Fruit fly (Drosophila melanogaster) whole organism, embryonic: ENCODE measurements around the gene Mettl2.

ENCODE experiments used
- Abd-B ChIP-seq: fragments of 200-800 bp; sonication (Bioruptor generic); optimal IDR thresholded peaks from 2 replicates; lab custom pipeline; 2018; ENCODE audit warnings: missing biosample characterization, mild to moderate bottlenecking, missing genetic modification characterization, moderate library complexity
- Asciz ChIP-seq: fragments of 200-800 bp; sonication (Bioruptor generic); optimal IDR thresholded peaks from 2 replicates; lab custom pipeline; 2017; ENCODE audit warnings: missing biosample characterization, mild to moderate bottlenecking, missing genetic modification characterization, missing genetic modification reagents
- Atf6 ChIP-seq: fragments of 200-800 bp; sonication (Bioruptor generic); IDR thresholded peaks from 2 replicates; pipeline ENCODE4 v1.3.6; 2022; ENCODE audit warnings: missing biosample characterization, missing genetic modification characterization
- BtbVII ChIP-seq: fragments of 200-800 bp; sonication (Bioruptor generic); optimal IDR thresholded peaks from 3 replicates; lab custom pipeline; 2017; ENCODE audit warnings: missing biosample characterization, mild to moderate bottlenecking, missing genetic modification characterization
- CG11247 ChIP-seq: fragments of 200-800 bp; sonication (Bioruptor generic); IDR thresholded peaks from 2 replicates; pipeline ENCODE4 v1.3.6; 2022; ENCODE audit warnings: missing biosample characterization, missing genetic modification characterization
- CG12236 ChIP-seq: fragments of 200-800 bp; sonication (Bioruptor generic); optimal IDR thresholded peaks from 2 replicates; lab custom pipeline; 2016; ENCODE audit warnings: missing biosample characterization, missing genetic modification characterization
- CG17385 ChIP-seq: fragments of 200-800 bp; sonication (Bioruptor generic); optimal IDR thresholded peaks from 3 replicates; lab custom pipeline; 2018; ENCODE audit warnings: missing biosample characterization, mild to moderate bottlenecking, missing genetic modification characterization
- CG31224 ChIP-seq: fragments of 200-800 bp; sonication (Bioruptor generic); IDR thresholded peaks from 2 replicates; pipeline ENCODE4 v1.3.6; 2022; ENCODE audit warnings: missing biosample characterization, missing genetic modification characterization
- CG32532 ChIP-seq: fragments of 200-800 bp; sonication (Bioruptor generic); IDR thresholded peaks from 2 replicates; pipeline ENCODE4 v1.3.6; 2022; ENCODE audit warnings: missing biosample characterization, missing genetic modification characterization
- CG3407 ChIP-seq: fragments of 200-800 bp; sonication (Bioruptor generic); optimal IDR thresholded peaks from 2 replicates; lab custom pipeline; 2018; ENCODE audit warnings: missing biosample characterization, mild to moderate bottlenecking, missing genetic modification characterization
- CG34224 ChIP-seq: fragments of 200-800 bp; sonication (Bioruptor generic); IDR thresholded peaks from 3 replicates; pipeline ENCODE4 v1.3.6; 2022; ENCODE audit warnings: missing biosample characterization, missing genetic modification characterization; ENCODE audit not compliant: partially characterized antibody
- CG42726 ChIP-seq: fragments of 200-800 bp; sonication (Bioruptor generic); IDR thresholded peaks from 2 replicates; pipeline ENCODE4 v1.3.6; 2022; ENCODE audit warnings: missing biosample characterization, missing genetic modification characterization; ENCODE audit not compliant: partially characterized antibody
- CG6254 ChIP-seq: fragments of 200-800 bp; sonication (Bioruptor generic); optimal IDR thresholded peaks from 3 replicates; lab custom pipeline; 2017; ENCODE audit warnings: mild to moderate bottlenecking, missing biosample characterization, missing genetic modification reagents, missing genetic modification characterization
- CG6854 ChIP-seq: fragments of 200-800 bp; sonication (Bioruptor generic); optimal IDR thresholded peaks from 3 replicates; lab custom pipeline; 2017; ENCODE audit warnings: missing biosample characterization, mild to moderate bottlenecking, missing genetic modification characterization
- CG8281 ChIP-seq: fragments of 200-800 bp; sonication (Bioruptor generic); optimal IDR thresholded peaks from 2 replicates; lab custom pipeline; 2018; ENCODE audit warnings: missing biosample characterization, mild to moderate bottlenecking, missing genetic modification characterization, moderate library complexity
- CG9876 ChIP-seq: fragments of 200-800 bp; sonication (Bioruptor generic); optimal IDR thresholded peaks from 2 replicates; lab custom pipeline; 2016; ENCODE audit warnings: missing biosample characterization, missing genetic modification characterization
- Camta ChIP-seq: fragments of 200-800 bp; sonication (Bioruptor generic); optimal IDR thresholded peaks from 2 replicates; lab custom pipeline; 2016; ENCODE audit warnings: missing biosample characterization, missing genetic modification characterization
- Deaf1 ChIP-seq: fragments of 200-800 bp; optimal IDR thresholded peaks from 3 replicates; lab custom pipeline; 2019; ENCODE audit warnings: missing biosample characterization, mild to moderate bottlenecking, missing genetic modification characterization, moderate library complexity
- HHEX ChIP-seq: fragments of 200-800 bp; sonication (Bioruptor generic); optimal IDR thresholded peaks from 3 replicates; lab custom pipeline; 2017; ENCODE audit warnings: missing biosample characterization, mild to moderate bottlenecking, missing genetic modification characterization, missing genetic modification reagents
- Hr51 ChIP-seq, 2 experiments: fragments of 200-800 bp; sonication (Bioruptor generic); optimal IDR thresholded peaks; 2 replicates in 1 of 2; 3 replicates in 1 of 2; lab custom pipeline; 2016 to 2018; ENCODE audit warnings: missing biosample characterization in 2 of 2, missing genetic modification characterization in 2 of 2, mild to moderate bottlenecking in 1 of 2, moderate library complexity in 1 of 2
- Med ChIP-seq: fragments of 200-800 bp; sonication (Bioruptor generic); peaks from one replicate; lab custom pipeline; 2016; ENCODE audit warnings: missing biosample characterization, missing genetic modification characterization, mild to moderate bottlenecking, inconsistent platforms, moderate library complexity
- NC2α ChIP-seq: fragments of 200-800 bp; sonication (Bioruptor generic); optimal IDR thresholded peaks from 2 replicates; lab custom pipeline; 2016; ENCODE audit warnings: missing biosample characterization, missing genetic modification characterization
- Scr ChIP-seq: fragments of 200-800 bp; sonication (Bioruptor generic); IDR thresholded peaks from 2 replicates; pipeline ENCODE4 v1.3.6; 2022; ENCODE audit warnings: missing biosample characterization, missing genetic modification characterization; ENCODE audit not compliant: partially characterized antibody
- Trl ChIP-seq, 3 experiments: fragments of >200 bp in 2 of 3; fragments of 200-800 bp in 1 of 3; sonication (Bioruptor generic) in 1 of 3; optimal IDR thresholded peaks; 2 replicates in 1 of 3; 3 replicates in 2 of 3; lab custom pipeline; 2016 to 2017; ENCODE audit warnings: missing biosample characterization in 1 of 3, missing genetic modification characterization in 1 of 3
- Xbp1 ChIP-seq: fragments of 200-800 bp; sonication (Bioruptor generic); optimal IDR thresholded peaks from 3 replicates; lab custom pipeline; 2016; ENCODE audit warnings: missing biosample characterization, mild to moderate bottlenecking, missing genetic modification characterization
- caup ChIP-seq: fragments of 200-800 bp; sonication (Bioruptor generic); optimal IDR thresholded peaks from 3 replicates; lab custom pipeline; 2017; ENCODE audit warnings: missing biosample characterization, mild to moderate bottlenecking, missing genetic modification characterization, moderate library complexity; ENCODE audit not compliant: severe bottlenecking
- chinmo ChIP-seq: fragments of 200-800 bp; sonication (Bioruptor generic); IDR thresholded peaks from 4 replicates; pipeline ENCODE4 v1.3.6; 2022; ENCODE audit warnings: missing biosample characterization, missing genetic modification characterization; ENCODE audit not compliant: partially characterized antibody
- crol ChIP-seq: fragments of 200-800 bp; sonication (Bioruptor generic); IDR thresholded peaks from 2 replicates; pipeline ENCODE4 v1.3.6; 2022; ENCODE audit warnings: missing biosample characterization, missing genetic modification characterization
- ewg ChIP-seq: fragments of 200-800 bp; sonication (Bioruptor generic); optimal IDR thresholded peaks from 3 replicates; lab custom pipeline; 2017; ENCODE audit warnings: mild to moderate bottlenecking, missing biosample characterization, missing genetic modification reagents, missing genetic modification characterization
- fru ChIP-seq: fragments of >200 bp; optimal IDR thresholded peaks from 2 replicates; lab custom pipeline; 2017
- gce ChIP-seq: fragments of 200-800 bp; sonication (Bioruptor generic); IDR thresholded peaks from 3 replicates; pipeline ENCODE4 v1.3.6; 2022; ENCODE audit warnings: missing biosample characterization, missing genetic modification characterization
- jigr1 ChIP-seq: fragments of 200-800 bp; sonication (Bioruptor generic); IDR thresholded peaks from 3 replicates; pipeline ENCODE4 v1.3.6; 2022; ENCODE audit warnings: missing biosample characterization, missing genetic modification characterization
- mam ChIP-seq: fragments of 200-800 bp; sonication (Bioruptor generic); optimal IDR thresholded peaks from 3 replicates; lab custom pipeline; 2016; ENCODE audit warnings: missing biosample characterization, missing genetic modification characterization
- pb ChIP-seq: fragments of 200-800 bp; sonication (Bioruptor generic); optimal IDR thresholded peaks from 3 replicates; lab custom pipeline; 2016; ENCODE audit warnings: missing biosample characterization, missing genetic modification characterization
- pros ChIP-seq: fragments of 200-800 bp; sonication (Bioruptor generic); optimal IDR thresholded peaks from 3 replicates; lab custom pipeline; 2019; ENCODE audit warnings: missing biosample characterization, mild to moderate bottlenecking, missing genetic modification characterization, moderate library complexity
- rib ChIP-seq: fragments of 200-800 bp; sonication (Bioruptor generic); IDR thresholded peaks from 2 replicates; pipeline ENCODE4 v1.3.6; 2022; ENCODE audit warnings: missing biosample characterization, missing genetic modification characterization
- slou ChIP-seq: fragments of 200-800 bp; sonication (Bioruptor generic); optimal IDR thresholded peaks from 3 replicates; lab custom pipeline; 2016; ENCODE audit warnings: missing biosample characterization, missing genetic modification characterization
- sr ChIP-seq: fragments of 200-800 bp; sonication (Bioruptor generic); IDR thresholded peaks from 3 replicates; pipeline ENCODE4 v1.3.6; 2022; ENCODE audit warnings: missing biosample characterization, missing genetic modification characterization
- trh ChIP-seq: fragments of 200-800 bp; sonication (Bioruptor generic); optimal IDR thresholded peaks from 2 replicates; lab custom pipeline; 2016; ENCODE audit warnings: missing biosample characterization, missing genetic modification characterization
- zen2 ChIP-seq: fragments of 200-800 bp; sonication (Bioruptor generic); IDR thresholded peaks from 3 replicates; pipeline ENCODE4 v1.3.6; 2022; ENCODE audit warnings: missing biosample characterization, missing genetic modification characterization; ENCODE audit not compliant: partially characterized antibody
- zfh2 ChIP-seq: fragments of 200-800 bp; sonication (Bioruptor generic); optimal IDR thresholded peaks from 2 replicates; lab custom pipeline; 2016; ENCODE audit warnings: missing biosample characterization, missing genetic modification characterization

Mettl2 gene

dm6 chr3L:1628176-1628866, 10.7 kb downstream of the Mettl2 start, which contains the start of gene CG13928 (continued):
- TF ChIP-seq Med: peak; percentile 53

DNA sequence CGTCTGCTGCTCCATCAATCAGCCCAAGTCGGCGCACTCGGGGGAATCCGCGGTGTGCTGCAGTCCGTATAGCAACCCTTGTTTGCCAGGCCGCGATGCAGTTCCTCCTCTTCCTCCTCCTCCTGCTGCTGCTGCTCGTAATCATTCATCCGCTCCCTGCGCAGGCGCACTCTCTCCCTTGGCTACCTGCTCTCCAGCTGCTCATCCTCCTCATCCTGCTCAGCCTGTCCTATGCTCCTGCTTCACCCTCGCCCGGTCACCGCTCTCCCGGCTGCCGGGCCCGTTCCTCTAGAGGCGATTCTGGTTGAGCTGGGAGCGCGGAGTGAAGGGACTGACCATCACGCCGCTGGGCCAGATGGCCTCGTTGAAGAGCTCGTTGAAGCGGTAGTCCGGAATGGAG, 12.1 kb downstream of the Mettl2 start:
- TF ChIP-seq mam (GFP tag; lab: Kevin White, UChicago) (no peak), Trl (optimal IDR thresholded peaks at IDR 0.05; lab: Kevin White, UChicago) (peak; percentile 15 to 38), Trl (GFP tag; optimal IDR thresholded peaks at IDR 0.05; lab: Kevin White, UChicago) (no peak), fru (lab: Kevin White, UChicago) (no peak), Asciz (no peak), pros (GFP tag; lab: Kevin White, UChicago) (no peak), Scr (GFP tag; lab: Robert Waterston, UW) (no peak), CG9876 (no peak), CG11247 (GFP tag; lab: Robert Waterston, UW) (no peak), Abd-B (GFP tag; lab: Kevin White, UChicago) (no peak), sr (GFP tag; lab: Robert Waterston, UW) (no peak), Hr51 (GFP tag; optimal IDR thresholded peaks at IDR 0.05; lab: Kevin White, UChicago) (no peak), CG17385 (GFP tag; lab: Kevin White, UChicago) (no peak), Xbp1 (GFP tag; lab: Kevin White, UChicago) (no peak), CG32532 (GFP tag; lab: Robert Waterston, UW) (no peak), zen2 (no peak), slou (GFP tag; lab: Kevin White, UChicago) (no peak), caup (GFP tag; lab: Kevin White, UChicago) (no peak), zfh2 (GFP tag; lab: Kevin White, UChicago) (no peak), CG8281 (tag; lab: Kevin White, UChicago) (no peak), CG3407 (no peak), chinmo (GFP tag; lab: Robert Waterston, UW) (0 out of 4 replicates have a peak, but pooled peaks have one; percentile 42), Deaf1 (peak; percentile 31), CG12236 (GFP tag; lab: Kevin White, UChicago) (no peak), jigr1 (GFP tag; lab: Robert Waterston, UW) (no peak), Atf6 (no peak), Camta (GFP tag; lab: Kevin White, UChicago) (no peak), CG6854 (no peak), CG31224 (GFP tag; lab: Robert Waterston, UW) (peak; percentile 48; the same call in 1 of the 2 replicates), CG42726 (GFP tag; lab: Robert Waterston, UW) (no peak), trh (GFP tag; lab: Kevin White, UChicago) (no peak), CG6254 (GFP tag; lab: Kevin White, UChicago) (no peak), BtbVII (GFP tag; lab: Kevin White, UChicago) (no peak), rib (GFP tag; lab: Robert Waterston, UW) (no peak), ewg (GFP tag; lab: Kevin White, UChicago) (peak; percentile 89), crol (GFP tag; lab: Robert Waterston, UW) (peak; percentile 74), pb (GFP tag; lab: Kevin White, UChicago) (no peak), CG34224 (GFP tag; lab: Robert Waterston, UW) (no peak), HHEX (GFP tag; lab: Kevin White, UChicago) (no peak), NC2α (GFP tag; lab: Kevin White, UChicago) (no peak), gce (GFP tag; lab: Robert Waterston, UW) (no peak)
